Worm (Caenorhabditis elegans) whole organism, midembryonic: Measurements from ENCODE around the gene gnrr-3.

Experiments
- T22C8.4 ChIP-seq: fragments of 200-800 bp; sonication (Bioruptor generic); IDR thresholded peaks from 2 replicates; pipeline ENCODE4 v1.3.6; 2022; ENCODE audit warnings: missing genetic modification characterization, missing compliant biosample characterization
- cog-1 ChIP-seq: sonication (generic microtip); optimal IDR thresholded peaks from 2 replicates; lab custom pipeline; 2016; ENCODE audit warnings: missing genetic modification characterization, missing compliant biosample characterization
- flt-1 ChIP-seq: fragments of 200-800 bp; sonication (Bioruptor generic); IDR thresholded peaks from 2 replicates; pipeline ENCODE4 v1.3.6; 2022; ENCODE audit warnings: missing genetic modification characterization, missing compliant biosample characterization
- klf-2 ChIP-seq: fragments of 200-800 bp; sonication (Bioruptor generic); conservative IDR thresholded peaks from 2 replicates; pipeline ENCODE4 v1.3.6; 2022; ENCODE audit warnings: missing genetic modification reagents, missing genetic modification characterization, missing compliant biosample characterization
- med-1 ChIP-seq: sonication (generic microtip); optimal IDR thresholded peaks from 2 replicates; lab custom pipeline; 2017; ENCODE audit warnings: missing genetic modification characterization, mild to moderate bottlenecking, missing compliant biosample characterization, antibody characterized with exemption, missing genetic modification reagents; ENCODE audit not compliant: insufficient read depth
- ref-1 ChIP-seq: fragments of 200-800 bp; sonication (Bioruptor generic); conservative IDR thresholded peaks from 2 replicates; pipeline ENCODE4 v1.3.6; 2022; ENCODE audit warnings: missing genetic modification reagents, missing genetic modification characterization, missing compliant biosample characterization
- tab-1 ChIP-seq: fragments of 200-800 bp; sonication (Bioruptor generic); IDR thresholded peaks from 2 replicates; pipeline ENCODE4 v1.3.6; 2022; ENCODE audit warnings: missing genetic modification characterization, missing compliant biosample characterization
- ztf-23 ChIP-seq: fragments of 200-800 bp; sonication (Bioruptor generic); IDR thresholded peaks from 2 replicates; pipeline ENCODE4 v1.3.6; 2022; ENCODE audit warnings: missing genetic modification reagents, missing genetic modification characterization, missing compliant biosample characterization
- ztf-29 ChIP-seq: fragments of 200-800 bp; sonication (Bioruptor generic); IDR thresholded peaks from 2 replicates; pipeline ENCODE4 v1.3.6; 2022; ENCODE audit warnings: missing genetic modification reagents, missing genetic modification characterization, missing compliant biosample characterization

- no peak for TF ChIP-seq med-1
- TF ChIP-seq tab-1 = no peak
- no peak for TF ChIP-seq flt-1 (GFP tag; lab: Robert Waterston, UW)
- no peak for TF ChIP-seq T22C8.4
- no peak for TF ChIP-seq ref-1 (GFP tag; lab: Robert Waterston, UW)
- TF ChIP-seq cog-1 (tag; lab: Kevin White, UChicago) = no peak
- no peak for TF ChIP-seq klf-2
- TF ChIP-seq ztf-23 (GFP tag; lab: Robert Waterston, UW) = no peak
- no peak for TF ChIP-seq ztf-29 (GFP tag; lab: Robert Waterston, UW)
Measured at ce11 chrX:10083272-10083671, 34.0 kb downstream of the gnrr-3 start.
